Worm (Caenorhabditis elegans) whole organism, L4/young adult: ENCODE results near the gene irld-65.

Source experiments
- W03F9.2 ChIP-seq: fragments of 150-350 bp; optimal IDR thresholded peaks from 2 replicates; lab custom pipeline; 2014; ENCODE audit warnings: missing biosample characterization, missing genetic modification characterization
- dao-5 ChIP-seq: sonication (generic microtip); optimal IDR thresholded peaks from 2 replicates; lab custom pipeline; 2016; ENCODE audit warnings: missing genotype, missing genetic modification characterization, moderate library complexity, missing compliant biosample characterization
- him-1 ChIP-seq: sonication (generic microtip); optimal IDR thresholded peaks from 2 replicates; lab custom pipeline; 2016; ENCODE audit warnings: missing genotype, missing genetic modification reagents, missing genetic modification characterization, missing compliant biosample characterization

DNA sequence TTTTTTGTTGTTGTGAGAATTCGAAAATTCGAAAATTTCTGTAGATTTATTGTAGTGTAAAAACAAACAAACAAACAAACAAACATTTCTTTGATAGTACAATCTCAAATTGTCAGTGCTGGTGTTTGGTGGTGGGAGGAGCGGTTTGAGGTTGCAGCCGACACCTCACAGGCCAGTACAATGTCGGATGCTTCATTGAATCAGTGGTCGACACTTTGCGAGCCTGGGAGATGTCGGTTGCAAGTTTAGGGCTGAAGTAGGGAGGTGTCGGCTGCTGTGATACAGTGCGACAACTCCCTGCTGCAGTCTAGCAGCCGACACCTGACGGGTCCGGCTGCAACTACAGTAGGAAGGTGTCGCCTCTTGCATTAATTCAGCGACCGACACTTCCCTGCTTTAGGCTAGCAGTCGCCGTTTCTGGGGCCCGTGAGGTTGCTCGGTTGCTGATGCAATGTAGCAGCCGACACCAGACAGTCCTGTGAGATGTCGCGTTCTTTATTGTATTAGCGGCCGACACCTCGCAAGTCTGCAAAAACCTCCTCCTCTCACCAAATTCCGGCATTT lies 48.3 kb upstream of the irld-65 start:
- TF ChIP-seq W03F9.2 (tag; lab: Kevin White, UChicago), result no peak
- no peak for TF ChIP-seq him-1
- TF ChIP-seq dao-5, result no peak
